Fruit fly (Drosophila melanogaster): ENCODE data around the gene Pink1.

Pink1 gene

dm6 chrX:6641602-6642001 lies 42.0 kb upstream of the Pink1 start (continued):
- TF ChIP-seq ss (GFP tag; optimal IDR thresholded peaks at IDR 0.05) = no peak
- peak; percentile 19 for TF ChIP-seq CG10631 (GFP tag; optimal IDR thresholded peaks at IDR 0.05)
- peak; percentile 48 for TF ChIP-seq pdm3 (GFP tag; optimal IDR thresholded peaks at IDR 0.05)
- TF ChIP-seq Sox14 (GFP tag; optimal IDR thresholded peaks at IDR 0.05) = no peak
- TF ChIP-seq CG8319 (GFP tag; optimal IDR thresholded peaks at IDR 0.05) = no peak
- peak; percentile 53; the same call in 1 of the 3 replicates for TF ChIP-seq CG8119 (GFP tag; IDR thresholded peaks at IDR 0.05)
- peak; percentile 5 for TF ChIP-seq CG7368 (GFP tag; optimal IDR thresholded peaks at IDR 0.05)
- peak; percentile 41 for TF ChIP-seq OdsH (GFP tag; optimal IDR thresholded peaks at IDR 0.05)
- TF ChIP-seq lz (GFP tag; optimal IDR thresholded peaks at IDR 0.05) = peak; percentile 44
- no peak for TF ChIP-seq CG34406 (GFP tag; optimal IDR thresholded peaks at IDR 0.05)
- no peak for TF ChIP-seq dsx (GFP tag; optimal IDR thresholded peaks at IDR 0.05; ENCODE audit: poor library complexity, severe bottlenecking)
- TF ChIP-seq spab (GFP tag; optimal IDR thresholded peaks at IDR 0.05) = no peak
- no peak for TF ChIP-seq Sox15 (GFP tag; optimal IDR thresholded peaks at IDR 0.05)
- TF ChIP-seq Smox (GFP tag; optimal IDR thresholded peaks at IDR 0.05) = no peak
- no peak for TF ChIP-seq Ets96B (tag; optimal IDR thresholded peaks at IDR 0.05)
- TF ChIP-seq CG9139 (GFP tag; optimal IDR thresholded peaks at IDR 0.05) = no peak
- TF ChIP-seq Eip93F (GFP tag; optimal IDR thresholded peaks at IDR 0.05) = no peak

dm6 chrX:6642593-6643257 lies 40.9 kb upstream of the Pink1 start:
- peak; percentile 84 for TF ChIP-seq svp (GFP tag)
- TF ChIP-seq CG1621 (tag; optimal IDR thresholded peaks at IDR 0.05) = peak; percentile 15
- TF ChIP-seq lz (GFP tag; optimal IDR thresholded peaks at IDR 0.05) = peak; percentile 61
- peak; percentile 36 for TF ChIP-seq dsx (GFP tag; optimal IDR thresholded peaks at IDR 0.05; ENCODE audit: poor library complexity, severe bottlenecking)
- peak; percentile 80 for TF ChIP-seq CG6163 (GFP tag; IDR thresholded peaks at IDR 0.05)
- peak; percentile 58 for TF ChIP-seq achi (GFP tag; optimal IDR thresholded peaks at IDR 0.05)
- TF ChIP-seq CG11762 (GFP tag; optimal IDR thresholded peaks at IDR 0.05; ENCODE audit: insufficient read depth) = peak; percentile 15
- TF ChIP-seq CG11294 (GFP tag; IDR thresholded peaks at IDR 0.05) = peak; percentile 42; the same call in 1 of the 2 replicates
- TF ChIP-seq acj6 (GFP tag; optimal IDR thresholded peaks at IDR 0.05) = peak; percentile 31
- TF ChIP-seq CG8119 (GFP tag; IDR thresholded peaks at IDR 0.05) = peak; percentile 77
- peak; percentile 66; the same call in 1 of the 3 replicates for TF ChIP-seq eg (GFP tag; IDR thresholded peaks at IDR 0.05)
- peak; percentile 56 for TF ChIP-seq Sox102F (GFP tag; optimal IDR thresholded peaks at IDR 0.05)
- TF ChIP-seq salr (GFP tag; optimal IDR thresholded peaks at IDR 0.05) = no peak
- peak; percentile 59 for TF ChIP-seq CG32006 (GFP tag; optimal IDR thresholded peaks at IDR 0.05)
- TF ChIP-seq topi (GFP tag; optimal IDR thresholded peaks at IDR 0.05) = peak; percentile 53
- TF ChIP-seq Lpt (GFP tag; optimal IDR thresholded peaks at IDR 0.05) = no peak
- TF ChIP-seq CG10631 (GFP tag; optimal IDR thresholded peaks at IDR 0.05) = peak; percentile 61
- TF ChIP-seq Blimp-1 (GFP tag; optimal IDR thresholded peaks at IDR 0.05) = peak; percentile 11
- peak; percentile 37 for TF ChIP-seq CG34406 (GFP tag; optimal IDR thresholded peaks at IDR 0.05)
- peak; percentile 26 for TF ChIP-seq CG8632 (GFP tag; optimal IDR thresholded peaks at IDR 0.05)
- TF ChIP-seq Sox15 (GFP tag; optimal IDR thresholded peaks at IDR 0.05) = no peak
- 0 out of 2 replicates have a peak, but pooled peaks have one; percentile 39 for TF ChIP-seq Gug (GFP tag; IDR thresholded peaks at IDR 0.05)
- TF ChIP-seq CG31627 (GFP tag; optimal IDR thresholded peaks at IDR 0.05) = peak; percentile 32
- TF ChIP-seq OdsH (GFP tag; optimal IDR thresholded peaks at IDR 0.05) = peak; percentile 43
- peak; percentile 35 for TF ChIP-seq CG6808 (GFP tag; optimal IDR thresholded peaks at IDR 0.05)
- TF ChIP-seq Smox (GFP tag; optimal IDR thresholded peaks at IDR 0.05) = peak; percentile 54
- peak; percentile 51 for TF ChIP-seq CG3919 (GFP tag; optimal IDR thresholded peaks at IDR 0.05)
- TF ChIP-seq CG16779 (tag; optimal IDR thresholded peaks at IDR 0.05) = no peak
- TF ChIP-seq Hr38 (GFP tag; optimal IDR thresholded peaks at IDR 0.05) = no peak
- peak; percentile 57 for TF ChIP-seq Ets96B (tag; optimal IDR thresholded peaks at IDR 0.05)
- TF ChIP-seq dac (GFP tag; optimal IDR thresholded peaks at IDR 0.05) = no peak
- peak; percentile 29 for TF ChIP-seq vri (GFP tag; optimal IDR thresholded peaks at IDR 0.05)
- peak; percentile 44 for TF ChIP-seq cyc (GFP tag; optimal IDR thresholded peaks at IDR 0.05)
- TF ChIP-seq fd59A (GFP tag; optimal IDR thresholded peaks at IDR 0.05) = peak; percentile 8
- TF ChIP-seq CG6792 (GFP tag; optimal IDR thresholded peaks at IDR 0.05) = peak; percentile 55
- peak; percentile 50 for TF ChIP-seq Sox14 (GFP tag; optimal IDR thresholded peaks at IDR 0.05)
- peak; percentile 66 for TF ChIP-seq esn (GFP tag; optimal IDR thresholded peaks at IDR 0.05)
- TF ChIP-seq CG9139 (GFP tag; optimal IDR thresholded peaks at IDR 0.05) = no peak
- peak; percentile 60 for TF ChIP-seq pdm3 (GFP tag; optimal IDR thresholded peaks at IDR 0.05)
- peak; percentile 29 to 32 for TF ChIP-seq ss (GFP tag; optimal IDR thresholded peaks at IDR 0.05)
- TF ChIP-seq net (GFP tag; optimal IDR thresholded peaks at IDR 0.05) = peak; percentile 30
- TF ChIP-seq Hr39 (GFP tag; optimal IDR thresholded peaks at IDR 0.05) = peak; percentile 59
- TF ChIP-seq CG8319 (GFP tag; optimal IDR thresholded peaks at IDR 0.05) = no peak
- TF ChIP-seq spab (GFP tag; optimal IDR thresholded peaks at IDR 0.05) = no peak

All from whole organism, prepupa.